Fruit fly (Drosophila melanogaster): ENCODE measurements around the gene CG34132.

Gene CG34132

dm6 chr2L:7899949-7900348 lies 14.6 kb downstream of the CG34132 start (continued):
- TF ChIP-seq Optix (GFP tag; IDR thresholded peaks at IDR 0.05) = no peak
- no peak for TF ChIP-seq CG18599 (GFP tag; optimal IDR thresholded peaks at IDR 0.05)
- TF ChIP-seq HLH54F (GFP tag; optimal IDR thresholded peaks at IDR 0.05) = no peak
- TF ChIP-seq kah (GFP tag; optimal IDR thresholded peaks at IDR 0.05) = no peak
- TF ChIP-seq bsh (GFP tag; optimal IDR thresholded peaks at IDR 0.05) = peak in 1 of 2 experiments; percentile 93
- TF ChIP-seq Dp (GFP tag; optimal IDR thresholded peaks at IDR 0.05) = no peak
- TF ChIP-seq CG42726 (GFP tag; IDR thresholded peaks at IDR 0.05; ENCODE audit: partially characterized antibody) = no peak
- TF ChIP-seq so (GFP tag; IDR thresholded peaks at IDR 0.05) = no peak
- TF ChIP-seq gt (GFP tag; IDR thresholded peaks at IDR 0.05) = no peak
- TF ChIP-seq Sox102F (GFP tag; optimal IDR thresholded peaks at IDR 0.05) = peak; percentile 30
- no peak for TF ChIP-seq CG12769 (tag; optimal IDR thresholded peaks at IDR 0.05)
- TF ChIP-seq fd96Cb (tag; optimal IDR thresholded peaks at IDR 0.05) = peak; percentile 44
- TF ChIP-seq nom (GFP tag; optimal IDR thresholded peaks at IDR 0.05) = peak; percentile 94
- TF ChIP-seq ERR (GFP tag; optimal IDR thresholded peaks at IDR 0.05) = no peak

DNA sequence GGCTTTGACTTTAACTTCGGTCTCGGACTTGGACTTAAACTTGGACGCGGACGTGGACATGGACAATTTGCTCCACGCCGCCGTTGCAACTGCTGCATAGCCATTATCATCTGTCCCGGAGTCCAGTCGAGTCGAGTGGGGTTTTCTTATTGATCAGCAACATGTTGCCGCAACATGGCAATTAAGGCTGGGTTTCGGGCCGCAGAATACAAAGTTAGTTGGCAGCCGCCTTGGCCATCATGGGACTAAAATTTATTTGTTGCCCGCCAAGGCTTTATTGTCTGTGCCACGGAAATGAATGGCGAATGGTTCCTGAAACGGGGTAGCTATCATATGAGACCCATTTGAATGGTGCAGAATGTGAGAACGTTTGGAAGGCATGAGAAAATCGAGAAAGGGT lies 16.5 kb downstream of the CG34132 start:
- TF ChIP-seq CG17568 (GFP tag; optimal IDR thresholded peaks at IDR 0.05) (no peak), CG11504 (tag; optimal IDR thresholded peaks at IDR 0.05) (peak; percentile 87)

- no peak for TF ChIP-seq unc-4 (GFP tag; IDR thresholded peaks at IDR 0.05; ENCODE audit: partially characterized antibody)
- TF ChIP-seq Jarid2 (GFP tag; optimal IDR thresholded peaks at IDR 0.05) = no peak
- TF ChIP-seq bbx (GFP tag; IDR thresholded peaks at IDR 0.05; ENCODE audit: partially characterized antibody) = no peak
- TF ChIP-seq Pdp1 (GFP tag; optimal IDR thresholded peaks at IDR 0.05) = no peak
- TF ChIP-seq CG5953 (GFP tag; IDR thresholded peaks at IDR 0.05) = no peak
- TF ChIP-seq CG9817 (tag; optimal IDR thresholded peaks at IDR 0.05) = no peak
- TF ChIP-seq CG12219 (GFP tag; optimal IDR thresholded peaks at IDR 0.05) = no peak
- no peak for TF ChIP-seq CG12659 (GFP tag; optimal IDR thresholded peaks at IDR 0.05)
- no peak for TF ChIP-seq CG17829 (tag; optimal IDR thresholded peaks at IDR 0.05)
- TF ChIP-seq corto (GFP tag; optimal IDR thresholded peaks at IDR 0.05) = peak; percentile 61
- TF ChIP-seq nom (GFP tag; optimal IDR thresholded peaks at IDR 0.05) = peak; percentile 59
- TF ChIP-seq lbe (GFP tag; optimal IDR thresholded peaks at IDR 0.05) = peak; percentile 53
- no peak for TF ChIP-seq vfl (GFP tag; optimal IDR thresholded peaks at IDR 0.05)
- TF ChIP-seq zfh1 (GFP tag; IDR thresholded peaks at IDR 0.05) = no peak
Observed at dm6 chr2L:7909327-7909804, 24.1 kb downstream of the CG34132 start.

DNA sequence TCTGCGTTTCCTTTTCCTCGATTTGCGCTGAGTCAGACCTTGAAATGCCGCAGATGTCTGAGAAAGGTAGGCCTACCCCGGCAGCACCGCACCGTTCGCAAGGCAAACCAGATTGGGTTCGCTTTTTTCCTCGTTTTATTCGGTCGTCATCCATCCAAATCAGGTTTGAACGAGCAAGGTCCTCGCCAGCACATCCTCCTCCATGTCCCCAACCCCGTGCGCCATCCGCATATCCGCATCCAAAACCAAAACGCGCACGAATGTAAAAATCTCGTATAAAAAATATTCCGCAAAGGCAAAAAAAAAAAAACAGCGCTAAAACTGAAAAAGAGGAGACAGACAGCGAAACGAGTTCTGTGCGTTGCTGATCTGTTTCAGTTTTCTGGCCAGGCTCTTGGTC lies 24.6 kb downstream of the CG34132 start:
- TF ChIP-seq bsh (GFP tag; optimal IDR thresholded peaks at IDR 0.05) = peak in 1 of 2 experiments; percentile 48
- no peak for TF ChIP-seq C15 (GFP tag; IDR thresholded peaks at IDR 0.05)
- TF ChIP-seq trem (tag; optimal IDR thresholded peaks at IDR 0.05) = no peak
- no peak for TF ChIP-seq salm (tag; optimal IDR thresholded peaks at IDR 0.05)
- no peak for TF ChIP-seq ham (GFP tag; IDR thresholded peaks at IDR 0.05)
- TF ChIP-seq nom (GFP tag; optimal IDR thresholded peaks at IDR 0.05) = peak; percentile 76
- TF ChIP-seq wek (GFP tag; optimal IDR thresholded peaks at IDR 0.05) = no peak
- no peak for TF ChIP-seq Vsx1 (GFP tag; optimal IDR thresholded peaks at IDR 0.05)

Data from whole organism, embryonic.